Worm (Caenorhabditis elegans): ENCODE data around the gene Y39E4A.1.

The Y39E4A.1 gene

ce11 chrIII:12977559-12977958 lies 26.3 kb downstream of the Y39E4A.1 start, which contains the start of gene ZK1010.2:
Gene ZK1010.2 (minus strand): TSS chrIII:12977862.
- no peak for TF ChIP-seq ceh-28 (tag; optimal IDR thresholded peaks at IDR 0.05)
- TF ChIP-seq lsy-12 (tag; optimal IDR thresholded peaks at IDR 0.05), result peak; percentile 16

ce11 chrIII:12978473-12979174 lies 27.4 kb downstream of the Y39E4A.1 start, which contains the start of the genes ubq-2 and frg-1:
Gene ubq-2 (minus strand): TSS chrIII:12978523.
Gene frg-1 (plus strand): TSS chrIII:12979162.
- TF ChIP-seq ama-1 (optimal IDR thresholded peaks at IDR 0.05) (peak; percentile 54), nhr-67 (tag; optimal IDR thresholded peaks at IDR 0.05) (no peak), nhr-25 (tag; optimal IDR thresholded peaks at IDR 0.05) (peak; percentile 76), tbx-2 (tag; optimal IDR thresholded peaks at IDR 0.05) (peak; percentile 62), egl-5 (tag; optimal IDR thresholded peaks at IDR 0.05) (peak; percentile 55), unc-39 (tag; optimal IDR thresholded peaks at IDR 0.05) (no peak), fkh-10 (GFP tag; optimal IDR thresholded peaks at IDR 0.05) (no peak), egl-27 (tag; optimal IDR thresholded peaks at IDR 0.05) (no peak), nhr-43 (tag; optimal IDR thresholded peaks at IDR 0.05; ENCODE audit: poor library complexity, severe bottlenecking) (peak; percentile 76), mml-1 (tag; optimal IDR thresholded peaks at IDR 0.05) (no peak), nhr-11 (tag; optimal IDR thresholded peaks at IDR 0.05) (peak; percentile 53), nhr-12 (tag; optimal IDR thresholded peaks at IDR 0.05) (no peak), sea-2 (GFP tag; optimal IDR thresholded peaks at IDR 0.05) (no peak), fos-1 (tag; optimal IDR thresholded peaks at IDR 0.05) (peak; percentile 13), nhr-23 (tag; optimal IDR thresholded peaks at IDR 0.05) (peak; percentile 80), lin-39 (tag; optimal IDR thresholded peaks at IDR 0.05) (peak; percentile 95), pqm-1 (tag; optimal IDR thresholded peaks at IDR 0.05) (peak; percentile 67), skn-1 (tag; optimal IDR thresholded peaks at IDR 0.05) (peak; percentile 66), elt-1 (tag; optimal IDR thresholded peaks at IDR 0.05) (no peak), hmg-11 (tag; optimal IDR thresholded peaks at IDR 0.05) (peak; percentile 85), aly-2 (tag; optimal IDR thresholded peaks at IDR 0.05) (no peak), zag-1 (tag; optimal IDR thresholded peaks at IDR 0.05) (peak; percentile 13), nhr-28 (tag; optimal IDR thresholded peaks at IDR 0.05) (no peak), ceh-16 (tag; optimal IDR thresholded peaks at IDR 0.05) (no peak), jun-1 (tag; optimal IDR thresholded peaks at IDR 0.05) (peak; percentile 71), nfya-1 (tag; optimal IDR thresholded peaks at IDR 0.05; ENCODE audit: insufficient read depth) (peak; percentile 97), nhr-77 (tag; optimal IDR thresholded peaks at IDR 0.05) (no peak), lsy-12 (tag; optimal IDR thresholded peaks at IDR 0.05) (peak; percentile 92), unc-62 (GFP tag; optimal IDR thresholded peaks at IDR 0.05) (no peak), eor-1 (tag; optimal IDR thresholded peaks at IDR 0.05) (no peak), lin-15B (tag; optimal IDR thresholded peaks at IDR 0.05) (peak; percentile 88), mdl-1 (tag; optimal IDR thresholded peaks at IDR 0.05) (no peak), ztf-4 (tag; optimal IDR thresholded peaks at IDR 0.05) (no peak), pha-4 (tag; optimal IDR thresholded peaks at IDR 0.05) (peak; percentile 92), R02D3.7 (tag; optimal IDR thresholded peaks at IDR 0.05) (peak; percentile 99), daf-12 (tag; optimal IDR thresholded peaks at IDR 0.05) (no peak), ceh-9 (tag; optimal IDR thresholded peaks at IDR 0.05) (no peak), ztf-11 (tag; optimal IDR thresholded peaks at IDR 0.05) (no peak), ceh-28 (tag; optimal IDR thresholded peaks at IDR 0.05) (peak; percentile 68), fkh-2 (tag; optimal IDR thresholded peaks at IDR 0.05) (no peak), nhr-237 (tag; optimal IDR thresholded peaks at IDR 0.05) (no peak), ceh-82 (tag; optimal IDR thresholded peaks at IDR 0.05) (no peak), elt-2 (tag; optimal IDR thresholded peaks at IDR 0.05) (peak; percentile 56), ZK546.5 (tag; optimal IDR thresholded peaks at IDR 0.05) (peak; percentile 15), nhr-76 (tag; optimal IDR thresholded peaks at IDR 0.05) (no peak), snpc-4 (tag; optimal IDR thresholded peaks at IDR 0.05) (peak; percentile 11), elt-3 (tag; optimal IDR thresholded peaks at IDR 0.05) (no peak)

All from whole organism, L3 larva.